Fruit fly (Drosophila melanogaster) whole organism, embryonic: ENCODE results near the gene AstC.
A peak's percentile ranks its signal among the peaks of the same experiment; 100 is the strongest.

Experiments
- C15 ChIP-seq: fragments of 200-800 bp; sonication (Bioruptor generic); IDR thresholded peaks from 3 replicates; pipeline ENCODE4 v1.3.6; 2022; ENCODE audit warnings: missing biosample characterization, missing genetic modification characterization
- CG10959 ChIP-seq: fragments of 200-800 bp; sonication (Bioruptor generic); IDR thresholded peaks from 2 replicates; pipeline ENCODE4 v1.3.6; 2022; ENCODE audit warnings: missing biosample characterization, missing genetic modification characterization
- CG11696 ChIP-seq: fragments of 200-800 bp; sonication (Bioruptor generic); IDR thresholded peaks from 2 replicates; pipeline ENCODE4 v1.3.6; 2022; ENCODE audit warnings: missing biosample characterization, missing genetic modification characterization
- CG12219 ChIP-seq: fragments of 200-800 bp; sonication (Bioruptor generic); optimal IDR thresholded peaks from 3 replicates; lab custom pipeline; 2018; ENCODE audit warnings: missing biosample characterization, mild to moderate bottlenecking, missing genetic modification characterization
- CG14050 ChIP-seq: fragments of 200-800 bp; sonication (Bioruptor generic); IDR thresholded peaks from 3 replicates; pipeline ENCODE4 v1.3.6; 2022; ENCODE audit warnings: missing biosample characterization, missing genetic modification characterization
- CG17186 ChIP-seq: fragments of 200-800 bp; sonication (Bioruptor generic); optimal IDR thresholded peaks from 3 replicates; lab custom pipeline; 2017; ENCODE audit warnings: missing biosample characterization, missing genetic modification reagents, missing genetic modification characterization
- CG17359 ChIP-seq: fragments of 200-800 bp; sonication (Bioruptor generic); optimal IDR thresholded peaks from 3 replicates; lab custom pipeline; 2018; ENCODE audit warnings: missing biosample characterization, mild to moderate bottlenecking, missing genetic modification characterization, moderate library complexity
- CG3163 ChIP-seq: fragments of 200-800 bp; sonication (Bioruptor generic); optimal IDR thresholded peaks from 3 replicates; lab custom pipeline; 2016; ENCODE audit warnings: missing biosample characterization, missing genetic modification characterization
- CG34376 ChIP-seq: fragments of 200-800 bp; sonication (Bioruptor generic); optimal IDR thresholded peaks from 2 replicates; lab custom pipeline; 2018; ENCODE audit warnings: missing biosample characterization, mild to moderate bottlenecking, missing genetic modification characterization
- CG4854 ChIP-seq: fragments of 200-800 bp; sonication (Bioruptor generic); optimal IDR thresholded peaks from 2 replicates; lab custom pipeline; 2016; ENCODE audit warnings: missing biosample characterization, missing genetic modification characterization, inconsistent platforms
- CTCF ChIP-seq: fragments of 200-800 bp; sonication (Bioruptor generic); optimal IDR thresholded peaks from 2 replicates; lab custom pipeline; 2017; ENCODE audit warnings: missing biosample characterization, mild to moderate bottlenecking, missing genetic modification characterization, moderate library complexity
- CrebB ChIP-seq: fragments of 200-800 bp; sonication (Bioruptor generic); optimal IDR thresholded peaks from 3 replicates; lab custom pipeline; 2018; ENCODE audit warnings: missing biosample characterization, mild to moderate bottlenecking, missing genetic modification characterization
- Dp ChIP-seq: fragments of 200-800 bp; sonication (Bioruptor generic); optimal IDR thresholded peaks from 2 replicates; lab custom pipeline; 2018; ENCODE audit warnings: missing biosample characterization, mild to moderate bottlenecking, missing genetic modification characterization, moderate library complexity
- Ets65A ChIP-seq: fragments of 200-800 bp; sonication (Bioruptor generic); peaks from one replicate; lab custom pipeline; 2016; ENCODE audit warnings: missing biosample characterization, missing genetic modification characterization
- HHEX ChIP-seq: fragments of 200-800 bp; sonication (Bioruptor generic); optimal IDR thresholded peaks from 3 replicates; lab custom pipeline; 2017; ENCODE audit warnings: missing biosample characterization, mild to moderate bottlenecking, missing genetic modification characterization, missing genetic modification reagents
- Hey ChIP-seq: fragments of 200-800 bp; sonication (Bioruptor generic); optimal IDR thresholded peaks from 3 replicates; lab custom pipeline; 2018; ENCODE audit warnings: missing biosample characterization, mild to moderate bottlenecking, missing genetic modification characterization
- Kr ChIP-seq: fragments of 200-800 bp; sonication (Bioruptor generic); optimal IDR thresholded peaks from 2 replicates; lab custom pipeline; 2017; ENCODE audit warnings: missing biosample characterization, mild to moderate bottlenecking, missing genetic modification characterization
- Lhr ChIP-seq: fragments of 200-800 bp; sonication (Bioruptor generic); optimal IDR thresholded peaks from 3 replicates; lab custom pipeline; 2017; ENCODE audit warnings: mild to moderate bottlenecking, missing biosample characterization, missing genetic modification reagents, missing genetic modification characterization
- Med ChIP-seq: fragments of 200-800 bp; sonication (Bioruptor generic); peaks from one replicate; lab custom pipeline; 2016; ENCODE audit warnings: missing biosample characterization, missing genetic modification characterization, mild to moderate bottlenecking, inconsistent platforms, moderate library complexity
- NC2β ChIP-seq: fragments of 200-800 bp; sonication (Bioruptor generic); optimal IDR thresholded peaks from 2 replicates; lab custom pipeline; 2016; ENCODE audit warnings: missing biosample characterization, missing genetic modification characterization
- Nf-YC ChIP-seq: fragments of 200-800 bp; optimal IDR thresholded peaks from 3 replicates; lab custom pipeline; 2019; ENCODE audit warnings: missing biosample characterization, mild to moderate bottlenecking, missing genetic modification characterization, moderate library complexity
- Opbp ChIP-seq: fragments of 200-800 bp; sonication (Bioruptor generic); IDR thresholded peaks from 3 replicates; pipeline ENCODE4 v1.3.6; 2022; ENCODE audit warnings: missing biosample characterization, missing genetic modification characterization; ENCODE audit not compliant: partially characterized antibody
- Stat92E ChIP-seq, 3 experiments: fragments of >200 bp in 2 of 3; fragments of 200-800 bp in 1 of 3; sonication (Bioruptor generic) in 1 of 3; optimal IDR thresholded peaks; 2 replicates each; lab custom pipeline; 2017 to 2019; ENCODE audit warnings: missing biosample characterization in 3 of 3, missing genetic modification characterization in 3 of 3, mild to moderate bottlenecking in 1 of 3, moderate library complexity in 1 of 3
- Taf1 ChIP-seq: fragments of 200-800 bp; sonication (Bioruptor generic); IDR thresholded peaks from 2 replicates; pipeline ENCODE4 v1.3.6; 2022; ENCODE audit warnings: missing biosample characterization, missing genetic modification characterization
- Trl ChIP-seq, 3 experiments: fragments of >200 bp in 2 of 3; fragments of 200-800 bp in 1 of 3; sonication (Bioruptor generic) in 1 of 3; optimal IDR thresholded peaks; 2 replicates in 1 of 3; 3 replicates in 2 of 3; lab custom pipeline; 2016 to 2017; ENCODE audit warnings: missing biosample characterization in 1 of 3, missing genetic modification characterization in 1 of 3
- Xbp1 ChIP-seq: fragments of 200-800 bp; sonication (Bioruptor generic); optimal IDR thresholded peaks from 3 replicates; lab custom pipeline; 2016; ENCODE audit warnings: missing biosample characterization, mild to moderate bottlenecking, missing genetic modification characterization
- al ChIP-seq: fragments of 200-800 bp; sonication (Bioruptor generic); IDR thresholded peaks from 2 replicates; pipeline ENCODE4 v1.3.6; 2022; ENCODE audit warnings: missing biosample characterization, missing genetic modification characterization
- bigmax ChIP-seq: fragments of 200-800 bp; sonication (Bioruptor generic); optimal IDR thresholded peaks from 2 replicates; lab custom pipeline; 2018; ENCODE audit warnings: missing biosample characterization, mild to moderate bottlenecking, missing genetic modification characterization
- cg ChIP-seq: fragments of 200-800 bp; sonication (Bioruptor generic); optimal IDR thresholded peaks from 3 replicates; lab custom pipeline; 2019; ENCODE audit warnings: missing biosample characterization, mild to moderate bottlenecking, missing genetic modification characterization, moderate library complexity
- chinmo ChIP-seq: fragments of 200-800 bp; sonication (Bioruptor generic); IDR thresholded peaks from 4 replicates; pipeline ENCODE4 v1.3.6; 2022; ENCODE audit warnings: missing biosample characterization, missing genetic modification characterization; ENCODE audit not compliant: partially characterized antibody
- dmrt99B ChIP-seq: fragments of 200-800 bp; sonication (Bioruptor generic); optimal IDR thresholded peaks from 2 replicates; lab custom pipeline; 2018; ENCODE audit warnings: missing biosample characterization, mild to moderate bottlenecking, missing genetic modification characterization, moderate library complexity
- fd102C ChIP-seq: fragments of 200-800 bp; sonication (Bioruptor generic); optimal IDR thresholded peaks from 2 replicates; lab custom pipeline; 2018; ENCODE audit warnings: missing biosample characterization, mild to moderate bottlenecking, missing genetic modification characterization, moderate library complexity
- fd64A ChIP-seq: fragments of 200-800 bp; sonication (Bioruptor generic); optimal IDR thresholded peaks from 3 replicates; lab custom pipeline; 2018; ENCODE audit warnings: missing biosample characterization, mild to moderate bottlenecking, missing genetic modification characterization
- gcm ChIP-seq: fragments of 200-800 bp; sonication (Bioruptor generic); optimal IDR thresholded peaks from 2 replicates; lab custom pipeline; 2019; ENCODE audit warnings: missing biosample characterization, mild to moderate bottlenecking, missing genetic modification characterization, moderate library complexity
- gsb-n ChIP-seq: fragments of 200-800 bp; sonication (Bioruptor generic); optimal IDR thresholded peaks from 3 replicates; lab custom pipeline; 2018; ENCODE audit warnings: missing biosample characterization, mild to moderate bottlenecking, missing genetic modification characterization
- gt ChIP-seq: fragments of 200-800 bp; sonication (Bioruptor generic); IDR thresholded peaks from 2 replicates; pipeline ENCODE4 v1.3.6; 2022; ENCODE audit warnings: missing biosample characterization, missing genetic modification characterization
- jing ChIP-seq: fragments of 200-800 bp; sonication (Bioruptor generic); optimal IDR thresholded peaks from 2 replicates; lab custom pipeline; 2018; ENCODE audit warnings: missing biosample characterization, mild to moderate bottlenecking, missing genetic modification characterization
- jumu ChIP-seq: fragments of 200-800 bp; sonication (Bioruptor generic); optimal IDR thresholded peaks from 3 replicates; lab custom pipeline; 2016; ENCODE audit warnings: missing biosample characterization, missing genetic modification characterization
- kah ChIP-seq: fragments of 200-800 bp; sonication (Bioruptor generic); optimal IDR thresholded peaks from 2 replicates; lab custom pipeline; 2018; ENCODE audit warnings: missing biosample characterization, mild to moderate bottlenecking, missing genetic modification characterization
- mirr ChIP-seq: fragments of 200-800 bp; sonication (Bioruptor generic); optimal IDR thresholded peaks from 3 replicates; lab custom pipeline; 2018; ENCODE audit warnings: missing biosample characterization, mild to moderate bottlenecking, missing genetic modification characterization
- nerfin-1 ChIP-seq: fragments of 200-800 bp; sonication (Bioruptor generic); optimal IDR thresholded peaks from 3 replicates; lab custom pipeline; 2019; ENCODE audit warnings: missing biosample characterization, mild to moderate bottlenecking, missing genetic modification characterization, moderate library complexity
- nom ChIP-seq: fragments of 200-800 bp; sonication (Bioruptor generic); optimal IDR thresholded peaks from 2 replicates; lab custom pipeline; 2017; ENCODE audit warnings: missing biosample characterization, missing genetic modification characterization, mild to moderate bottlenecking, moderate library complexity, missing genetic modification reagents
- pan ChIP-seq, 4 experiments: fragments of >200 bp in 3 of 4; fragments of 200-800 bp in 1 of 4; sonication (Bioruptor generic) in 1 of 4; optimal IDR thresholded peaks in 3 of 4; IDR thresholded peaks in 1 of 4; 2 replicates each; pipeline versions ENCODE4 v1.3.6 to Lab custom; 2017 to 2022; ENCODE audit warnings: missing biosample characterization in 2 of 4, missing genetic modification characterization in 2 of 4, mixed read lengths in 1 of 4
- sd ChIP-seq: fragments of 200-800 bp; sonication (Bioruptor generic); optimal IDR thresholded peaks from 3 replicates; lab custom pipeline; 2018; ENCODE audit warnings: missing biosample characterization, mild to moderate bottlenecking, missing genetic modification characterization, moderate library complexity
- sima ChIP-seq: fragments of 200-800 bp; sonication (Bioruptor generic); optimal IDR thresholded peaks from 2 replicates; lab custom pipeline; 2016; ENCODE audit warnings: missing biosample characterization, missing genetic modification characterization
- tx ChIP-seq: fragments of 200-800 bp; sonication (Bioruptor generic); optimal IDR thresholded peaks from 2 replicates; lab custom pipeline; 2016; ENCODE audit warnings: missing biosample characterization, missing genetic modification characterization
- wek ChIP-seq: fragments of 200-800 bp; sonication (Bioruptor generic); optimal IDR thresholded peaks from 3 replicates; lab custom pipeline; 2018; ENCODE audit warnings: missing biosample characterization, mild to moderate bottlenecking, missing genetic modification characterization, moderate library complexity
- z ChIP-seq: fragments of 200-800 bp; sonication (Bioruptor generic); IDR thresholded peaks from 3 replicates; pipeline ENCODE4 v1.3.6; 2022; ENCODE audit warnings: missing biosample characterization, missing genetic modification characterization
- zen2 ChIP-seq: fragments of 200-800 bp; sonication (Bioruptor generic); IDR thresholded peaks from 3 replicates; pipeline ENCODE4 v1.3.6; 2022; ENCODE audit warnings: missing biosample characterization, missing genetic modification characterization; ENCODE audit not compliant: partially characterized antibody

The AstC gene

dm6 chr2L:11066887-11067459, 14.2 kb downstream of the AstC start, which contains the start of gene Samuel (continued):
- TF ChIP-seq zen2 (GFP tag; lab: Robert Waterston, UW) (peak; percentile 34; the same call in 1 of the 3 replicates), tx (GFP tag; lab: Kevin White, UChicago) (no peak), CrebB (tag; lab: Kevin White, UChicago) (no peak), nerfin-1 (no peak), CG34376 (GFP tag; lab: Kevin White, UChicago) (peak; percentile 4), fd102C (no peak), sima (GFP tag; lab: Kevin White, UChicago) (no peak), gt (no peak), CTCF (no peak), z (GFP tag; lab: Robert Waterston, UW) (peak; percentile 23; the same call in 1 of the 3 replicates), CG17186 (GFP tag; lab: Kevin White, UChicago) (no peak), gsb-n (tag; lab: Kevin White, UChicago) (no peak), kah (peak; percentile 85), Taf1 (GFP tag; lab: Robert Waterston, UW) (no peak), Nf-YC (no peak), CG11696 (no peak), HHEX (GFP tag; lab: Kevin White, UChicago) (peak; percentile 11), gcm (GFP tag; lab: Kevin White, UChicago) (peak; percentile 11), Lhr (GFP tag; lab: Kevin White, UChicago) (no peak), Opbp (GFP tag; lab: Robert Waterston, UW) (no peak), bigmax (GFP tag; lab: Kevin White, UChicago) (peak; percentile 23), jing (GFP tag; lab: Kevin White, UChicago) (no peak), NC2β (GFP tag; lab: Kevin White, UChicago) (no peak), CG3163 (GFP tag; lab: Kevin White, UChicago) (peak; percentile 99), jumu (GFP tag; lab: Kevin White, UChicago) (no peak), C15 (GFP tag; lab: Robert Waterston, UW) (no peak), al (no peak), CG14050 (GFP tag; lab: Robert Waterston, UW) (no peak), Hey (tag; lab: Kevin White, UChicago) (no peak), Dp (no peak), cg (GFP tag; lab: Kevin White, UChicago) (peak; percentile 69), Stat92E (GFP tag; optimal IDR thresholded peaks at IDR 0.05; lab: Kevin White, UChicago) (peak in 1 of 3 experiments; percentile 37), Ets65A (no peak), mirr (no peak), chinmo (GFP tag; lab: Robert Waterston, UW) (peak; percentile 82; the same call in 3 of the 4 replicates), CG4854 (GFP tag; lab: Kevin White, UChicago) (no peak), dmrt99B (tag; lab: Kevin White, UChicago) (peak; percentile 4), fd64A (GFP tag; lab: Kevin White, UChicago) (no peak), Kr (no peak), CG10959 (GFP tag; lab: Robert Waterston, UW) (no peak), Med (GFP tag; lab: Kevin White, UChicago) (peak; percentile 72), Trl (optimal IDR thresholded peaks at IDR 0.05; lab: Kevin White, UChicago) (peak; percentile 91 to 93), Trl (GFP tag; optimal IDR thresholded peaks at IDR 0.05; lab: Kevin White, UChicago) (peak; percentile 20), wek (GFP tag; lab: Kevin White, UChicago) (no peak), CG17359 (tag; lab: Kevin White, UChicago) (no peak), CG12219 (GFP tag; lab: Kevin White, UChicago) (no peak), pan (optimal IDR thresholded peaks at IDR 0.05; lab: Kevin White, UChicago) (no peak), pan (GFP tag; optimal IDR thresholded peaks at IDR 0.05 in 1 of 2, IDR thresholded peaks at IDR 0.05 in 1 of 2) (no peak), nom (GFP tag; lab: Kevin White, UChicago) (peak; percentile 77), Xbp1 (GFP tag; lab: Kevin White, UChicago) (no peak), sd (tag; lab: Kevin White, UChicago) (peak; percentile 42)
